Fruit fly (Drosophila melanogaster): Measurements from ENCODE around the gene CG42688.

The CG42688 gene

dm6 chr2L:19137494-19138360 lies 44.9 kb downstream of the CG42688 start:
- TF ChIP-seq CG3919 (GFP tag; optimal IDR thresholded peaks at IDR 0.05) (no peak), Gug (GFP tag; IDR thresholded peaks at IDR 0.05) (no peak), dsx (GFP tag; optimal IDR thresholded peaks at IDR 0.05; ENCODE audit: poor library complexity, severe bottlenecking) (no peak), CG11902 (GFP tag; optimal IDR thresholded peaks at IDR 0.05) (no peak), CG31627 (GFP tag; optimal IDR thresholded peaks at IDR 0.05) (no peak), OdsH (GFP tag; optimal IDR thresholded peaks at IDR 0.05) (no peak), CG6854 (GFP tag; optimal IDR thresholded peaks at IDR 0.05) (no peak), fd85E (GFP tag; optimal IDR thresholded peaks at IDR 0.05) (no peak), Hr39 (GFP tag; optimal IDR thresholded peaks at IDR 0.05) (no peak), svp (GFP tag) (peak; percentile 45), ss (GFP tag; optimal IDR thresholded peaks at IDR 0.05) (peak in 1 of 2 experiments; percentile 3), CG8632 (GFP tag; optimal IDR thresholded peaks at IDR 0.05) (no peak), net (GFP tag; optimal IDR thresholded peaks at IDR 0.05) (no peak), CG11762 (GFP tag; optimal IDR thresholded peaks at IDR 0.05; ENCODE audit: insufficient read depth) (no peak), esn (GFP tag; optimal IDR thresholded peaks at IDR 0.05) (no peak), CG1621 (tag; optimal IDR thresholded peaks at IDR 0.05) (peak; percentile 27), Ets21C (GFP tag; optimal IDR thresholded peaks at IDR 0.05) (no peak), CG9139 (GFP tag; optimal IDR thresholded peaks at IDR 0.05) (peak; percentile 7), fd59A (GFP tag; optimal IDR thresholded peaks at IDR 0.05) (no peak), CG16779 (tag; optimal IDR thresholded peaks at IDR 0.05) (no peak), Blimp-1 (GFP tag; optimal IDR thresholded peaks at IDR 0.05) (no peak), Eip78C (GFP tag) (peak; percentile 52), Hr4 (GFP tag; optimal IDR thresholded peaks at IDR 0.05) (no peak), lz (GFP tag; optimal IDR thresholded peaks at IDR 0.05) (no peak), CG7368 (GFP tag; optimal IDR thresholded peaks at IDR 0.05) (no peak), Met (GFP tag; optimal IDR thresholded peaks at IDR 0.05) (no peak), eg (GFP tag; IDR thresholded peaks at IDR 0.05) (no peak), vri (GFP tag; optimal IDR thresholded peaks at IDR 0.05) (no peak), CG32006 (GFP tag; optimal IDR thresholded peaks at IDR 0.05) (no peak), CG10631 (GFP tag; optimal IDR thresholded peaks at IDR 0.05) (no peak)

- TF ChIP-seq CG11762 (GFP tag; optimal IDR thresholded peaks at IDR 0.05; ENCODE audit: insufficient read depth), result peak; percentile 90
- peak; percentile 92 for TF ChIP-seq dsx (GFP tag; optimal IDR thresholded peaks at IDR 0.05; ENCODE audit: poor library complexity, severe bottlenecking)
- TF ChIP-seq CG34406 (GFP tag; optimal IDR thresholded peaks at IDR 0.05), result peak; percentile 92
- TF ChIP-seq ss (GFP tag; optimal IDR thresholded peaks at IDR 0.05), result peak; percentile 93 to 95
- peak; percentile 94 for TF ChIP-seq lz (GFP tag; optimal IDR thresholded peaks at IDR 0.05)
- TF ChIP-seq Hr4 (GFP tag; optimal IDR thresholded peaks at IDR 0.05), result peak; percentile 68
- peak; percentile 67 for TF ChIP-seq Blimp-1 (GFP tag; optimal IDR thresholded peaks at IDR 0.05)
- peak; percentile 44 for TF ChIP-seq Eip93F (GFP tag; optimal IDR thresholded peaks at IDR 0.05)
- peak; percentile 96 for TF ChIP-seq fd59A (GFP tag; optimal IDR thresholded peaks at IDR 0.05)
- TF ChIP-seq vri (GFP tag; optimal IDR thresholded peaks at IDR 0.05), result peak; percentile 88
- peak; percentile 93 for TF ChIP-seq Smox (GFP tag; optimal IDR thresholded peaks at IDR 0.05)
- TF ChIP-seq eg (GFP tag; IDR thresholded peaks at IDR 0.05), result peak; percentile 49; the same call in 2 of the 3 replicates
- TF ChIP-seq salr (GFP tag; optimal IDR thresholded peaks at IDR 0.05), result peak; percentile 88 to 90
- TF ChIP-seq dac (GFP tag; optimal IDR thresholded peaks at IDR 0.05), result peak; percentile 51
- TF ChIP-seq CG31627 (GFP tag; optimal IDR thresholded peaks at IDR 0.05), result peak; percentile 93
- no peak for TF ChIP-seq Hr38 (GFP tag; optimal IDR thresholded peaks at IDR 0.05)
- TF ChIP-seq CG16779 (tag; optimal IDR thresholded peaks at IDR 0.05), result peak; percentile 78
- peak; percentile 95 for TF ChIP-seq CG6808 (GFP tag; optimal IDR thresholded peaks at IDR 0.05)
- TF ChIP-seq CG11294 (GFP tag; IDR thresholded peaks at IDR 0.05), result no peak
- peak; percentile 95 for TF ChIP-seq CG10631 (GFP tag; optimal IDR thresholded peaks at IDR 0.05)
- peak; percentile 97 for TF ChIP-seq Ets96B (tag; optimal IDR thresholded peaks at IDR 0.05)
- TF ChIP-seq net (GFP tag; optimal IDR thresholded peaks at IDR 0.05), result peak; percentile 87
- peak; percentile 96 for TF ChIP-seq CG3032 (tag; optimal IDR thresholded peaks at IDR 0.05)
- TF ChIP-seq CG8119 (GFP tag; IDR thresholded peaks at IDR 0.05), result peak; percentile 84
- TF ChIP-seq pdm3 (GFP tag; optimal IDR thresholded peaks at IDR 0.05), result peak; percentile 91
- peak; percentile 91 for TF ChIP-seq CG8319 (GFP tag; optimal IDR thresholded peaks at IDR 0.05)
- peak; percentile 87 for TF ChIP-seq CG6163 (GFP tag; IDR thresholded peaks at IDR 0.05)
- peak; percentile 96 for TF ChIP-seq CG3919 (GFP tag; optimal IDR thresholded peaks at IDR 0.05)
- TF ChIP-seq CG4318 (GFP tag; optimal IDR thresholded peaks at IDR 0.05), result peak; percentile 64
- peak; percentile 95 for TF ChIP-seq esn (GFP tag; optimal IDR thresholded peaks at IDR 0.05)
- TF ChIP-seq fkh (GFP tag; optimal IDR thresholded peaks at IDR 0.05), result no peak
- peak; percentile 97 for TF ChIP-seq svp (GFP tag)
Observed at dm6 chr2L:19136735-19137134, 45.9 kb downstream of the CG42688 start.
